2 fruit fly cellular contexts compared by ENCODE assay signal in the genomic region with DNA sequence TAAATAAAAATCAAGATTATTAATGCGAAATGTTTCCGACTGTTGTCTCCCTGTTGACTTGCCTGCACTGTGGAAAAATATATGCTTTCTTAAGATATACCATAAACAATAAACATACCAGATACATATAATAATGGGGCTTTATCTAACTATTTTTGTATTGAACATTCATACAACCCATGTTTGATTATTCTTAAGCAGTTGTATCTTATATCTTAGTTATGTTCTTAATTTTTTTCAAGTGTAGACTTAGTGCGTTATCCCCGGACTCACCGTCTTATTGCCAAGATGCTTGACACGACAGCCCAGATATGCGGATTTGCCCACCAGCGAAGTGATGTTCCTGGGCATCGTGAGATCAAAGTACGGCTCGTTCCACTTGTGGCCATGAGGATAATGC.
A peak's percentile ranks its signal among the peaks of the same experiment; 100 is the strongest.
TF ChIP-seq lines count a peak whose summit lies in the region.

No protein-coding gene starts in this region.

- no peak for TF ChIP-seq CTCF in whole organism, embryonic (GFP tag; optimal IDR thresholded peaks at IDR 0.05; lab: Kevin White, UChicago)

TF ChIP-seq in whole organism, embryonic, 481 proteins besides CTCF, POLR2A, EP300 and RAD21:
- TF ChIP-seq Usf (GFP tag; optimal IDR thresholded peaks at IDR 0.05; lab: Kevin White, UChicago), result no peak
- TF ChIP-seq gem (tag; optimal IDR thresholded peaks at IDR 0.05; lab: Kevin White, UChicago), result peak; percentile 14
- TF ChIP-seq lab (GFP tag; optimal IDR thresholded peaks at IDR 0.05; lab: Kevin White, UChicago), result peak; percentile 15
- peak; percentile 24 for TF ChIP-seq dmrt99B (tag; optimal IDR thresholded peaks at IDR 0.05; lab: Kevin White, UChicago)
- TF ChIP-seq Hr51 (GFP tag; optimal IDR thresholded peaks at IDR 0.05; lab: Kevin White, UChicago), result peak in 1 of 2 experiments; percentile 22
- TF ChIP-seq CG34224 (GFP tag; IDR thresholded peaks at IDR 0.05; lab: Robert Waterston, UW; ENCODE audit: partially characterized antibody), result no peak
- TF ChIP-seq CG2120 (GFP tag; optimal IDR thresholded peaks at IDR 0.05; lab: Kevin White, UChicago), result peak; percentile 25
- TF ChIP-seq tin (GFP tag; optimal IDR thresholded peaks at IDR 0.05; lab: Kevin White, UChicago), result no peak
- no peak for TF ChIP-seq D19A (tag; optimal IDR thresholded peaks at IDR 0.05; lab: Kevin White, UChicago)
- peak; percentile 37 for TF ChIP-seq CG2678 (tag; optimal IDR thresholded peaks at IDR 0.05; lab: Kevin White, UChicago)
- TF ChIP-seq Meics (GFP tag; optimal IDR thresholded peaks at IDR 0.05; lab: Kevin White, UChicago), result peak; percentile 12
- peak; percentile 10 for TF ChIP-seq CG18599 (GFP tag; optimal IDR thresholded peaks at IDR 0.05; lab: Kevin White, UChicago)

TF ChIP-seq in whole organism, prepupa, 60 proteins besides CTCF, POLR2A, EP300 and RAD21:
- TF ChIP-seq Eip78C (GFP tag; lab: Kevin White, UChicago) (peak; percentile 50), CG34406 (GFP tag; optimal IDR thresholded peaks at IDR 0.05; lab: Kevin White, UChicago) (no peak), svp (GFP tag; lab: Kevin White, UChicago) (peak; percentile 56)
